Worm (Caenorhabditis elegans) whole organism, L4 larva: ENCODE measurements around the gene ZK112.4.

Experiments used
- D1046.2 ChIP-seq: fragments of 200-800 bp; sonication (Bioruptor generic); IDR thresholded peaks from 2 replicates; pipeline ENCODE4 v1.3.6; 2022; ENCODE audit warnings: missing genetic modification characterization, missing compliant biosample characterization
- F10B5.3 ChIP-seq: sonication (generic microtip); optimal IDR thresholded peaks from 2 replicates; lab custom pipeline; 2016; ENCODE audit warnings: mild to moderate bottlenecking, missing genetic modification characterization, missing compliant biosample characterization
- F49E8.2 ChIP-seq: sonication (generic microtip); optimal IDR thresholded peaks from 2 replicates; lab custom pipeline; 2016; ENCODE audit warnings: missing compliant biosample characterization, mild to moderate bottlenecking, missing genetic modification characterization, borderline replicate concordance
- R02D3.7 ChIP-seq: fragments of 150-350 bp; sonication (generic microtip); optimal IDR thresholded peaks from 3 replicates; lab custom pipeline; 2014; ENCODE audit warnings: missing biosample characterization, missing genetic modification characterization
- T20F7.1 ChIP-seq: fragments of 200-800 bp; sonication (Bioruptor generic); optimal IDR thresholded peaks from 2 replicates; lab custom pipeline; 2018; ENCODE audit warnings: mild to moderate bottlenecking, missing genetic modification characterization, missing compliant biosample characterization
- arid-1 ChIP-seq: fragments of 200-800 bp; sonication (Bioruptor generic); conservative IDR thresholded peaks from 2 replicates; pipeline ENCODE4 v1.3.6; 2022; ENCODE audit warnings: missing genetic modification reagents, missing genetic modification characterization, missing compliant biosample characterization
- attf-4 ChIP-seq: sonication (generic microtip); optimal IDR thresholded peaks from 3 replicates; lab custom pipeline; 2017; ENCODE audit warnings: missing biosample characterization, missing genetic modification characterization
- ceh-28 ChIP-seq: fragments of 150-350 bp; optimal IDR thresholded peaks from 2 replicates; lab custom pipeline; 2014; ENCODE audit warnings: missing biosample characterization, missing genetic modification reagents, missing genetic modification characterization
- ceh-44 ChIP-seq: fragments of 200-800 bp; sonication (Bioruptor generic); IDR thresholded peaks from 2 replicates; pipeline ENCODE4 v1.3.6; 2022; ENCODE audit warnings: missing genetic modification reagents, missing genetic modification characterization, missing compliant biosample characterization
- ceh-82 ChIP-seq: sonication (generic microtip); optimal IDR thresholded peaks from 2 replicates; lab custom pipeline; 2017; ENCODE audit warnings: missing biosample characterization, missing genetic modification characterization
- ctbp-1 ChIP-seq: fragments of 200-800 bp; sonication (Bioruptor generic); IDR thresholded peaks from 2 replicates; pipeline ENCODE4 v1.3.6; 2022; ENCODE audit warnings: missing genetic modification reagents, missing genetic modification characterization, missing compliant biosample characterization
- daf-12 ChIP-seq: fragments of 150-350 bp; optimal IDR thresholded peaks from 2 replicates; lab custom pipeline; 2014; ENCODE audit warnings: missing biosample characterization, missing genetic modification reagents, missing genetic modification characterization
- daf-19 ChIP-seq: fragments of 200-800 bp; sonication (Bioruptor generic); conservative IDR thresholded peaks from 2 replicates; pipeline ENCODE4 v1.3.6; 2022; ENCODE audit warnings: missing genetic modification characterization, missing compliant biosample characterization
- dmd-8 ChIP-seq: fragments of 200-800 bp; sonication (Bioruptor generic); IDR thresholded peaks from 2 replicates; pipeline ENCODE4 v1.3.6; 2022; ENCODE audit warnings: missing genetic modification characterization, missing compliant biosample characterization
- egl-27 ChIP-seq: sonication (generic microtip); optimal IDR thresholded peaks from 3 replicates; lab custom pipeline; 2017; ENCODE audit warnings: missing biosample characterization, missing genetic modification reagents, missing genetic modification characterization
- egl-43 ChIP-seq: fragments of 200-800 bp; sonication (Bioruptor generic); IDR thresholded peaks from 2 replicates; pipeline ENCODE4 v1.3.6; 2022; ENCODE audit warnings: missing genetic modification reagents, missing genetic modification characterization, missing compliant biosample characterization
- fkh-10 ChIP-seq: fragments of 150-350 bp; optimal IDR thresholded peaks from 2 replicates; lab custom pipeline; 2014; ENCODE audit warnings: missing biosample characterization, missing genetic modification reagents, missing genetic modification characterization
- gei-8 ChIP-seq: fragments of 200-800 bp; sonication (Bioruptor generic); optimal IDR thresholded peaks from 2 replicates; lab custom pipeline; 2018; ENCODE audit warnings: mild to moderate bottlenecking, missing genetic modification characterization, missing compliant biosample characterization
- hif-1 ChIP-seq, 2 experiments: sonication (generic microtip); optimal IDR thresholded peaks; 2 replicates each; lab custom pipeline; 2016 to 2017; ENCODE audit warnings: missing compliant biosample characterization in 2 of 2, missing genetic modification characterization in 2 of 2, missing genetic modification reagents in 2 of 2, missing genotype in 2 of 2, mild to moderate bottlenecking in 1 of 2
- hlh-30 ChIP-seq: sonication (generic microtip); optimal IDR thresholded peaks from 2 replicates; lab custom pipeline; 2017; ENCODE audit warnings: antibody characterized with exemption, mild to moderate bottlenecking, missing genetic modification characterization, missing compliant biosample characterization; ENCODE audit not compliant: insufficient read depth
- lin-15B ChIP-seq: fragments of 150-350 bp; sonication (generic microtip); optimal IDR thresholded peaks from 3 replicates; lab custom pipeline; 2014; ENCODE audit warnings: missing biosample characterization, missing genetic modification characterization
- madf-5 ChIP-seq, 2 experiments: fragments of 200-800 bp; sonication (Bioruptor generic); IDR thresholded peaks; 2 replicates each; pipeline ENCODE4 v1.3.6; 2022; ENCODE audit warnings: missing compliant biosample characterization in 2 of 2, missing genetic modification characterization in 2 of 2
- madf-9 ChIP-seq: fragments of 200-800 bp; sonication (Bioruptor generic); conservative IDR thresholded peaks from 2 replicates; pipeline ENCODE4 v1.3.6; 2022; ENCODE audit warnings: missing genetic modification reagents, missing genetic modification characterization, missing compliant biosample characterization
- mdt-29 ChIP-seq: fragments of 200-800 bp; sonication (Bioruptor generic); IDR thresholded peaks from 2 replicates; pipeline ENCODE4 v1.3.6; 2022; ENCODE audit warnings: missing genetic modification reagents, missing genetic modification characterization, missing compliant biosample characterization
- mep-1 ChIP-seq: fragments of 150-350 bp; sonication (generic microtip); optimal IDR thresholded peaks from 3 replicates; lab custom pipeline; 2014; ENCODE audit warnings: missing biosample characterization, missing genetic modification characterization
- nhr-237 ChIP-seq: sonication (generic microtip); optimal IDR thresholded peaks from 2 replicates; lab custom pipeline; 2017; ENCODE audit warnings: missing biosample characterization, missing genetic modification characterization
- nhr-28 ChIP-seq: fragments of 150-350 bp; optimal IDR thresholded peaks from 2 replicates; lab custom pipeline; 2014; ENCODE audit warnings: missing biosample characterization, missing genetic modification characterization
- nhr-48 ChIP-seq: sonication (generic microtip); optimal IDR thresholded peaks from 2 replicates; lab custom pipeline; 2016; ENCODE audit warnings: mild to moderate bottlenecking, missing genetic modification characterization, missing compliant biosample characterization
- nhr-6 ChIP-seq: fragments of 150-350 bp; optimal IDR thresholded peaks from 2 replicates; lab custom pipeline; 2014; ENCODE audit warnings: missing biosample characterization, missing genetic modification characterization
- nhr-76 ChIP-seq: fragments of 150-350 bp; optimal IDR thresholded peaks from 2 replicates; lab custom pipeline; 2014; ENCODE audit warnings: missing biosample characterization, missing genetic modification characterization
- nhr-77 ChIP-seq: fragments of 150-350 bp; optimal IDR thresholded peaks from 2 replicates; lab custom pipeline; 2014; ENCODE audit warnings: missing biosample characterization, missing genetic modification characterization
- php-3 ChIP-seq: fragments of 200-800 bp; sonication (Bioruptor generic); IDR thresholded peaks from 2 replicates; pipeline ENCODE4 v1.3.6; 2022; ENCODE audit warnings: missing genetic modification reagents, missing genetic modification characterization, missing compliant biosample characterization
- pqm-1 ChIP-seq: sonication (generic microtip); optimal IDR thresholded peaks from 2 replicates; lab custom pipeline; 2017; ENCODE audit warnings: missing biosample characterization, missing genetic modification characterization
- rbr-2 ChIP-seq: sonication (generic microtip); optimal IDR thresholded peaks from 2 replicates; lab custom pipeline; 2016; ENCODE audit warnings: missing genotype, missing genetic modification characterization, missing compliant biosample characterization
- skn-1 ChIP-seq: fragments of 150-350 bp; optimal IDR thresholded peaks from 2 replicates; lab custom pipeline; 2014; ENCODE audit warnings: missing biosample characterization, missing genetic modification characterization
- snpc-4 ChIP-seq: fragments of 150-350 bp; optimal IDR thresholded peaks from 2 replicates; lab custom pipeline; 2014; ENCODE audit warnings: missing biosample characterization, missing genetic modification characterization
- spr-1 ChIP-seq: sonication (generic microtip); optimal IDR thresholded peaks from 2 replicates; lab custom pipeline; 2016; ENCODE audit warnings: mild to moderate bottlenecking, missing genetic modification characterization, missing compliant biosample characterization
- unc-130 ChIP-seq: sonication (generic microtip); optimal IDR thresholded peaks from 2 replicates; lab custom pipeline; 2016; ENCODE audit warnings: missing genetic modification reagents, missing genetic modification characterization, missing compliant biosample characterization
- unc-39 ChIP-seq: sonication (generic microtip); optimal IDR thresholded peaks from 2 replicates; lab custom pipeline; 2017; ENCODE audit warnings: missing biosample characterization, missing genetic modification characterization
- zfp-2 ChIP-seq: sonication (generic microtip); optimal IDR thresholded peaks from 2 replicates; lab custom pipeline; 2016; ENCODE audit warnings: mild to moderate bottlenecking, missing genetic modification characterization, missing compliant biosample characterization
- zfp-3 ChIP-seq: fragments of 200-800 bp; sonication (Bioruptor generic); conservative IDR thresholded peaks from 2 replicates; pipeline ENCODE4 v1.3.6; 2022; ENCODE audit warnings: missing genetic modification reagents, missing genetic modification characterization, missing compliant biosample characterization
- zip-11 ChIP-seq: fragments of 200-800 bp; sonication (Bioruptor generic); IDR thresholded peaks from 2 replicates; pipeline ENCODE4 v1.3.6; 2022; ENCODE audit warnings: missing genetic modification characterization, missing compliant biosample characterization
- zip-2 ChIP-seq: fragments of 150-350 bp; optimal IDR thresholded peaks from 2 replicates; lab custom pipeline; 2014; ENCODE audit warnings: missing biosample characterization, missing genetic modification characterization
- ztf-11 ChIP-seq: fragments of 150-350 bp; optimal IDR thresholded peaks from 2 replicates; lab custom pipeline; 2014; ENCODE audit warnings: missing biosample characterization, missing genetic modification characterization
- ztf-7 ChIP-seq: fragments of 150-350 bp; optimal IDR thresholded peaks from 2 replicates; lab custom pipeline; 2014; ENCODE audit warnings: missing biosample characterization, missing genetic modification characterization

The ZK112.4 gene

DNA sequence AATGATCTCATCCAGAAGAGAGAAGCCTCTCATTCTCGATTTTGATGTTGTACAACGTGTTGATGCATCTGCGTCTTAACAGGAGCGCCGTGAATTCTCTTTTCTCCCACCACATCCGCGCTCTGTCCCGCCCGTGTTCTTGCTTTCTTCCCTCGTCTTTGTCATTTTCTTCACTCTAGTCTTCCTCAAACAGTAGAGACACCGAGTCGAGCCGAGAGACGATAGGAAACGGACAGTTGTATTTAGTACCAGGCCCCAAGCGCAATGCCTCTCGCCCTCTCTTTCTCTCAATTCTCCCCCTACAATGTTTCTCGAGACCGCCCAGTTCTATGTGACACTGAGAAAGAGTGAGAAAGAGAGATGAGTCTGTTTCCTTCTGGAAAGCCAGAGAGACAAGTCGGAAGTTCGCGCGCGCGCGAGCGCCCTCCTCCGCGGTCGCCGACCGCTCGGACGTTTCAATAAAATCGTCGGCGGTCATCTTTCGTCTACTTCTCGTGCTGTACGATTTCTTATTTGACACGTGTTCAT is at the start of gene ZK112.4 (continued):
- no peak for TF ChIP-seq mdt-29 (GFP tag; lab: Robert Waterston, UW)
- TF ChIP-seq daf-19 (GFP tag; lab: Robert Waterston, UW), result no peak
- TF ChIP-seq ztf-7 (tag; lab: Kevin White, UChicago), result no peak
- TF ChIP-seq ceh-44 (GFP tag; lab: Robert Waterston, UW), result no peak
- peak; percentile 49; the same call in 1 of the 2 replicates for TF ChIP-seq egl-43 (GFP tag; lab: Robert Waterston, UW)
- TF ChIP-seq nhr-77, result peak; percentile 56
- TF ChIP-seq hlh-30 (tag; lab: Kevin White, UChicago), result peak; percentile 76
- 0 out of 2 replicates have a peak, but pooled peaks have one; percentile 47 for TF ChIP-seq zfp-3 (GFP tag; lab: Robert Waterston, UW)
- no peak for TF ChIP-seq spr-1 (tag; lab: Kevin White, UChicago)
- peak; percentile 52 for TF ChIP-seq rbr-2 (tag; lab: Kevin White, UChicago)
- TF ChIP-seq gei-8 (GFP tag; lab: Kevin White, UChicago), result no peak
- TF ChIP-seq daf-12, result no peak
- no peak for TF ChIP-seq nhr-76
- TF ChIP-seq snpc-4 (tag; lab: Kevin White, UChicago), result no peak
- peak; percentile 73; the same call in 1 of the 2 replicates for TF ChIP-seq ctbp-1
- no peak for TF ChIP-seq skn-1
- no peak for TF ChIP-seq ceh-82 (tag; lab: Kevin White, UChicago)
- no peak for TF ChIP-seq zip-11
- TF ChIP-seq zip-2 (tag; lab: Kevin White, UChicago), result no peak
- no peak for TF ChIP-seq R02D3.7 (tag; lab: Kevin White, UChicago)
- TF ChIP-seq ceh-28 (tag; lab: Kevin White, UChicago), result no peak
- TF ChIP-seq nhr-237 (tag; lab: Kevin White, UChicago), result no peak
- TF ChIP-seq attf-4 (tag; lab: Kevin White, UChicago), result no peak
- no peak for TF ChIP-seq unc-39
- peak in 1 of 2 experiments; percentile 23 for TF ChIP-seq hif-1 (tag; optimal IDR thresholded peaks at IDR 0.05; lab: Kevin White, UChicago)
- 0 out of 2 replicates have a peak, but pooled peaks have one; percentile 21 for TF ChIP-seq madf-9 (GFP tag; lab: Robert Waterston, UW)
- no peak for TF ChIP-seq nhr-48 (tag; lab: Kevin White, UChicago)
- no peak; the same call in 1 of the 2 replicates for TF ChIP-seq arid-1
- TF ChIP-seq F49E8.2, result no peak
- TF ChIP-seq unc-130 (GFP tag; lab: Kevin White, UChicago), result no peak
- TF ChIP-seq F10B5.3 (tag; lab: Kevin White, UChicago), result peak; percentile 29
- no peak for TF ChIP-seq php-3
- no peak for TF ChIP-seq pqm-1
- TF ChIP-seq nhr-28 (tag; lab: Kevin White, UChicago), result peak; percentile 69
- no peak for TF ChIP-seq ztf-11
- TF ChIP-seq zfp-2 (tag; lab: Kevin White, UChicago), result no peak
- TF ChIP-seq nhr-6 (tag; lab: Kevin White, UChicago), result no peak
- TF ChIP-seq madf-5 (GFP tag; IDR thresholded peaks at IDR 0.05; lab: Robert Waterston, UW), result 0 out of 4 replicates have a peak, but pooled peaks of 1 of the 2 experiments have one; percentile 10
- TF ChIP-seq T20F7.1 (GFP tag; lab: Kevin White, UChicago), result no peak
- peak; percentile 81 for TF ChIP-seq fkh-10 (GFP tag; lab: Kevin White, UChicago)

DNA sequence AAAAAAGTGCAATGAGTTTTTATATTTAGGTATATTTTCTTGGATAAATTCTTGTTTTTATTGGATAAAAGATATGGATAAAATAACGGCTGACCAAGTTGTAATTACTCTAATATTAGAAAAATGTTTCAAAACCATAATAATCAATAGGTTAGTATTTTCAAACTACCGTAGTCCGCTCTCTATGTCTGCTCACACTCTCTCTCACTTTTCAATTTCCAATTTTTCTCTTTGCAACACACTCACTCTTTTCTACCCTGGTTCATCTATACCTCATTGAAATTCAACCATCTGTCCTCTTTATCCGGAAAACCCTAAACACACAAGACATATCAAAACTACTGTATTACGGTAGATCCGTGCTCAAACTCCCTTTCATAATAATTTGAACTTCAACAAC is 49.5 kb upstream of the ZK112.4 start:
- TF ChIP-seq nhr-76, result no peak
- no peak for TF ChIP-seq rbr-2 (tag; lab: Kevin White, UChicago)
- no peak for TF ChIP-seq egl-27
- TF ChIP-seq lin-15B, result no peak
- TF ChIP-seq mep-1 (tag; lab: Kevin White, UChicago), result no peak
- TF ChIP-seq arid-1, result no peak
- TF ChIP-seq F49E8.2, result no peak
- TF ChIP-seq dmd-8 (GFP tag; lab: Robert Waterston, UW), result no peak
- no peak for TF ChIP-seq zip-11
- TF ChIP-seq D1046.2 (GFP tag; lab: Robert Waterston, UW), result no peak
